Worm (Caenorhabditis elegans): ENCODE results near the gene snu-13.
A peak's percentile ranks its signal among the peaks of the same experiment; 100 is the strongest.

The snu-13 gene

DNA sequence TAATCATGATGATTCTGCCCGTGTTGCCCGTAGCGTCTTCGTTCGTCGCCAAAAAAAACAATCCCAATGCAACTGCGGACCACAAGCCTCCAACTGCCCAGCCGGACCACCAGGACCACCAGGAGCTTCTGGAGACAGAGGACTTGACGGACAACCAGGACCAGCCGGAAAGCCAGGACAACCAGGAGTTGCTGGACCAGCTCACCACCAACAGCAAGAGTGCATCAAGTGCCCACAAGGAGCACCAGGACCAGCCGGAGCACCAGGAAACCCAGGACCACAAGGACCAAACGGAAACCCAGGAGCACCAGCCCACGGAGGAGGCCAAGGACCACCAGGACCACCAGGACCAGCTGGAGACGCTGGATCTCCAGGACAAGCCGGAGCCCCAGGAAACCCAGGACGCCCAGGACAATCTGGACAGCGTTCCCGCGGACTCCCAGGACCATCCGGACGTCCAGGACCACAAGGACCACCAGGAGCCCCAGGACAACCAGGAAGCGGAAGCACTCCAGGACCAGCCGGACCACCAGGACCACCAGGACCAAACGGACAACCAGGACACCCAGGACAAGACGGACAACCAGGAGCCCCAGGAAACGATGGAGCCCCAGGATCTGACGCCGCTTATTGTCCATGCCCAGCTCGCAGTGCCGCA is 49.1 kb upstream of the snu-13 start:
- TF ChIP-seq mml-1 (tag; optimal IDR thresholded peaks at IDR 0.05), result no peak
- no peak for TF ChIP-seq elt-3 (tag; optimal IDR thresholded peaks at IDR 0.05)
- no peak for TF ChIP-seq daf-12 (tag; optimal IDR thresholded peaks at IDR 0.05)
- TF ChIP-seq nhr-237 (tag; optimal IDR thresholded peaks at IDR 0.05), result no peak
- no peak for TF ChIP-seq ztf-11 (tag; optimal IDR thresholded peaks at IDR 0.05)

ce11 chrII:10706901-10707300 is 48.5 kb upstream of the snu-13 start, which contains the start of gene col-80:
Gene col-80 (plus strand): TSS chrII:10707201.
- TF ChIP-seq fos-1 (tag; optimal IDR thresholded peaks at IDR 0.05) (no peak), ztf-11 (tag; optimal IDR thresholded peaks at IDR 0.05) (no peak), fkh-2 (tag; optimal IDR thresholded peaks at IDR 0.05) (no peak), unc-62 (GFP tag; optimal IDR thresholded peaks at IDR 0.05) (no peak), nhr-23 (tag; optimal IDR thresholded peaks at IDR 0.05) (no peak)

DNA sequence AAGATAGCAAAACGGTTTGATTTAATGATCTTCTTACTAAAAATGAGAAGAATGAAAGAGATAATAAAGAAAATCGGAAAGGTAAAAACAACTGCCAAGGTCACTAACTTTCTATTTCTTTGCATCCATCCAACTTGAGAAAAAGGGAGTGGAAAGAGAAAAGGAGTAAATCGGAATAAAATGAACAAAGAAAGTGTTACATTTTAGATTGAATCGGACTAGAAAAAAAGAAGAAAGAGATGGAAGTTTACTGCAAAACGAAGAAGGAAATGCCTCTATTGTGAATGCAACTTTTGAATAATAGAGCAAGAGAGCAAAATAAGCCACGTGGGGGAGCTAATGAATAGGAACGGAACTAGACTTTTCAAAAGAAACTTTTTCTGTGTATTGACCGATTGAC is 47.6 kb upstream of the snu-13 start:
- TF ChIP-seq ceh-82 (tag; optimal IDR thresholded peaks at IDR 0.05), result no peak
- TF ChIP-seq fkh-10 (GFP tag; optimal IDR thresholded peaks at IDR 0.05), result peak; percentile 71
- TF ChIP-seq nhr-25 (tag; optimal IDR thresholded peaks at IDR 0.05), result peak; percentile 18

DNA sequence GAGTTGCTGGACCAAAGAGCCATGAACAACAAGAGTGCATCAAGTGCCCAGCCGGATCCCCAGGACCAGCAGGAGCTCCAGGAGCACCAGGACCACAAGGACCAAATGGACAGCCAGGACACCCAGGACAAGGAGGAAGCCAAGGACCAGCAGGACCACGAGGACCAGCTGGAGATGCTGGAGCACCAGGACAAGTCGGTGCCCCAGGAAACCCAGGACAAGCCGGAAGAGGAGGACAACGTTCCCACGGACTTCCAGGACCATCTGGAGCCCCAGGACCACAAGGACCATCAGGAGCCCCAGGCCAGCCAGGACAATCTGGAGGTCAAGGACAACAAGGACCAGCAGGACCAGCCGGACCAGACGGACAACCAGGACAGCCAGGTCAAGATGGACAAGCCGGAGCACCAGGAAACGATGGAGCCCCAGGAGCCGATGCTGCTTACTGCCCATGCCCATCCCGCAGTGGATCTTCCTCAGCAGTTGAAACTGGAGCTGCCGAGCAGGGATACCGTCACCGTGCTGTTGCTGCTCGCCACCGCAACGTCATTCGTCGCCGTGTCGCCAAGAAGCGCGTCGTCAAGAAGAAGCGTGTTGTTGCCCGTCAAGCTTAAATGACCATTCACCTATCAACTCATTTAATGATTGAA is 47.0 kb upstream of the snu-13 start:
- TF ChIP-seq ceh-16 (tag; optimal IDR thresholded peaks at IDR 0.05) (no peak), fkh-2 (tag; optimal IDR thresholded peaks at IDR 0.05) (no peak), nhr-77 (tag; optimal IDR thresholded peaks at IDR 0.05) (no peak), fos-1 (tag; optimal IDR thresholded peaks at IDR 0.05) (no peak), ztf-4 (tag; optimal IDR thresholded peaks at IDR 0.05) (no peak), ceh-9 (tag; optimal IDR thresholded peaks at IDR 0.05) (no peak), ztf-11 (tag; optimal IDR thresholded peaks at IDR 0.05) (no peak), nfya-1 (tag; optimal IDR thresholded peaks at IDR 0.05; ENCODE audit: insufficient read depth) (no peak), egl-5 (tag; optimal IDR thresholded peaks at IDR 0.05) (no peak), unc-39 (tag; optimal IDR thresholded peaks at IDR 0.05) (no peak), eor-1 (tag; optimal IDR thresholded peaks at IDR 0.05) (no peak)

DNA sequence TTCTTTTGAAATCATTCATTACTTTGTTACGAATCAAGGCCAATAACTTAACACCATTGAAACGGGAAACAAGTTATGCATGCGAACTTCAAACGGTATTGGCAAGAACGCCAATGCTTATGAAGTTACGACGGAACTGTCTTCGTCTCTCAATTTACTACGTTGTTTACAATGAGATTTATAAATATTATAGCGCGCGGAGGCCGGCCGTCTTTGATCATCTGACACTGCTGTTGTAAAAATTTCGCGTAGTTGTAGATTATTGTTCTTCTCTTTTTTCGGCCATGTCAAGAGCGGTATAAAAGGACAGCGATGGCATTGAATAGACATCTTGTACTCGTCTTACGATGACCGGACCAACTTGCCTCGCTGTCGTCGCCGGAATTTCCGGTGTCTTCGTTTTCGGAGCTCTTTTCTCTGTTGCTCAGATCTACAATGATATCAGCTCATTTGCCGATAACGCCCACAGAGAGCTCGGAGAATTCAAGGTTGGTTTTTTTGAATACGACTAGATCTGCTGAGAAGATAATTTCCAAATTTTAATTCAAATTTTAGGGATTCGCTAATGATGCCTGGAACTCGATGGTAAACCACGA is 46.2 kb upstream of the snu-13 start, which contains the start of gene col-39:
TSS of gene col-39 (plus strand) at position 342 of the 596 bp plus-strand sequence.
- TF ChIP-seq nhr-12 (tag; optimal IDR thresholded peaks at IDR 0.05) (no peak), pha-4 (tag; optimal IDR thresholded peaks at IDR 0.05) (no peak), elt-1 (tag; optimal IDR thresholded peaks at IDR 0.05) (no peak), ama-1 (optimal IDR thresholded peaks at IDR 0.05) (peak; percentile 69), nhr-25 (tag; optimal IDR thresholded peaks at IDR 0.05) (peak; percentile 56), fkh-10 (GFP tag; optimal IDR thresholded peaks at IDR 0.05) (no peak), nhr-77 (tag; optimal IDR thresholded peaks at IDR 0.05) (no peak)

DNA sequence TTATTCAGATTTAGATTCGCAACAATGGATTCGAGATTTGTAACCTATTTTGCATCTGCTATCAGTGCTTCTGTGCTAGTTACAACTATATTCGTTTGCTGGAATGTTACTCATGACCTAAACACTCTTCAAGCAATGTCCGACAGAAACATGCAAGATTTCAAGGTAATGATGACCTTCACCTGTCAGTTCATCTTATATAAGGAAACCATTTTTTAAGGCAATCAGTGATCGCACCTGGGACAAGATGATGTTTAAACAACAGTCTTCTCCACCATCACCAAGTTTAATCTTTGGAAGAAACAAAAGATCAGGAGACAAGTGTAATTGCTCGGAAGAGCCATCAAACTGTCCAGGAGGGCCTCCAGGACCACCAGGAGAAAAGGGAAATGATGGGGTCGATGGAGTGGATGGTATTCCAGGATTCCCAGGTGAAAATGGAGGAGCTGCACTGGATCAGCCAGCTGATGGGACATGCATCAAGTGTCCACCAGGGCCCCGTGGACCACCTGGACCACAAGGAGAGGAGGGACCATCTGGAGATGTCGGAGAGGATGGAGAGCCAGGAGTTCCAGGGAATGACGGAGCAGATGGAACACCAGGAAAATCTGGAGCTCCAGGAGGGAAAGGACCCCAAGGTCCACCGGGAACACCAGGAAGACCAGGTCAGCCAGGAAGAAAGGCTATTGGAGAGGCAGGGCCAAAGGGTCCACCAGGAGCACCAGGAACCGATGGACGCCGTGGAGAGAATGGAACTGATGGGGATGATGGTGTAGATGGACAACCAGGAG is 45.4 kb upstream of the snu-13 start, which contains the start of gene col-79:
TSS of gene col-79 (plus strand) at position 20 of the 791 bp plus-strand sequence.
- TF ChIP-seq nhr-67 (tag; optimal IDR thresholded peaks at IDR 0.05) (no peak), nhr-25 (tag; optimal IDR thresholded peaks at IDR 0.05) (peak; percentile 69), nfya-1 (tag; optimal IDR thresholded peaks at IDR 0.05; ENCODE audit: insufficient read depth) (no peak), aly-2 (tag; optimal IDR thresholded peaks at IDR 0.05) (no peak), daf-12 (tag; optimal IDR thresholded peaks at IDR 0.05) (no peak), skn-1 (tag; optimal IDR thresholded peaks at IDR 0.05) (no peak)

Data from whole organism, L3 larva.